Worm (Caenorhabditis elegans): ENCODE results near the gene F21D5.9.

Gene F21D5.9

DNA sequence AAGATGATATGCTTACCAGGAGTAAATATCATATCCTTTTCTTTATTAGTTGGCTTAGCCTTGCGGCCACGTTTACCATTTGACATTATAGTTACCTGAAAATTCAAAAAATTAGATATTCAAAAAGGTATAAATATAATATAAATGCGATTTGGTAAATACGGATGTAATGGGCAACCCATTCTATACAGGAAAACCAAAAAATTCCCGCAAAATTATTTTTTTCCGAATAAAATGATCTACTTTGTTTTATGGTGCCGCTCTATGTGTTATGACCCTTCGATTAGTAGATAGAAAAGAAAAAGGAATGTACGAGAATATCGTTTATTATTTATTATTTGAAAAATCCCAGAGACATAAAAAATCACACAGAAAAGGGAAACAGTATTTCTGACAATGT lies 30.9 kb downstream of the F21D5.9 start, which contains the start of gene elli-1:
Gene elli-1 (minus strand): TSS at position 101 of the 400 bp plus-strand sequence.
- TF ChIP-seq dao-5 (tag; optimal IDR thresholded peaks at IDR 0.05): no peak
- TF ChIP-seq him-1 (tag; optimal IDR thresholded peaks at IDR 0.05): no peak
- no peak for TF ChIP-seq W03F9.2 (tag; optimal IDR thresholded peaks at IDR 0.05)

DNA sequence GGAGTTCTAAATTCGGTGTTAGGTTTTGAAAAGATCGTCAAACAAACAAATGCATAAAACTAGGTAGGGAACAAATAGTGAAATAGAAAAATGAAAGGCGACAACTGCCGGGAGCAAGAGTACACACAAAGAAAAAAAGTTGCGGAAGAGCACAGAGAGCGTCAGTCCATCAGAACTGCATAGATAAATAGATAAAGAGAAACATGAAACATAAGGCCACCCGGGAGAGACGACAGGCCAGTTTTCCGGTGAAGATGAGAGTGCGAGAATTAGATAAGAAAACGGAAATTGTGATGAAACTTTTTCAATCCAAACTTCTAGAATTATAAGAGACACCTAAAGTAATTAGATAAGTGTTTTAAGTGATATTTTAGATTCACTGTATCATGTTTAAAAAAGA lies 33.9 kb downstream of the F21D5.9 start:
- TF ChIP-seq him-1 (tag; optimal IDR thresholded peaks at IDR 0.05): no peak
- no peak for TF ChIP-seq W03F9.2 (tag; optimal IDR thresholded peaks at IDR 0.05)
- no peak for TF ChIP-seq dao-5 (tag; optimal IDR thresholded peaks at IDR 0.05)

DNA sequence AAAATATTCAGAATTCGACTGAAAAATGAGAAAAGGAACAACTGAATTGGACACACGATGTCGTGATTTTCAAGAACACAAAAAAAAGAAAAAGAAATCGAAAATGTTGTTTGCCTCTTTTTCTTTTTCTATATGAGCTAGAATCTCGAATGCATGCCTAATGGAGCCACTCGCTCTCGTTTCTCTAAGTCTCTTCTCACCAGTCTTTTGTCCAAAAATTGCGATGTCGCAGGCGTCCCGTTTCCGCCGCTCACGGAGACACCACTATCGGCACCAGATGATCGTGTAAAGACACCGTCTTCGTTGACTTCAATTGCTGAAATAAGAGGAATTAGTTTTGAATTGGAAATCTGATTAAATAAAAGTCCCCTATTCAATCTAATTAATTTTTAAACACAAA lies 34.8 kb downstream of the F21D5.9 start:
- TF ChIP-seq dao-5 (tag; optimal IDR thresholded peaks at IDR 0.05) (no peak), him-1 (tag; optimal IDR thresholded peaks at IDR 0.05) (no peak), W03F9.2 (tag; optimal IDR thresholded peaks at IDR 0.05) (no peak)

DNA sequence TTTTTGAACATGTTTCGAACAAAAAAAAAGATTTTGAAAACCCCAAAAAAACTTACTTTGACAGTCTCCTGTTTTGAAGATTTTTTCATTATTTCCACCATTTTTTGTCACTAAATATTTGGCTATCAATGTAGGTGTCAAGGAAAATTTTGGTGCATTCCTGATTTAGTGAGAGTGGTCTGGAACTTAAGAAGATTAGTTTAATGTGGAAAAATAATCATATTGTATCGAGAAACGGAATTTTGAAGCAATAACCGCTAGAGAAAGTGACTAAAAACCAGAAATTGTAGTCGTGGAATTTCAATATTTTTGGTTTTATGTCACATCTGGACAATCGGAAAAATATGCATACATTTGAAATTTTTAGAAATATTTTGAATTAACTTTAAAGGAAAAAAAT lies 38.1 kb downstream of the F21D5.9 start, which contains the start of the genes F20C5.11 and klp-11:
Gene F20C5.11 (minus strand): TSS at position 101 of the 400 bp plus-strand sequence.
Gene klp-11 (minus strand): TSS at position 171 of the 400 bp plus-strand sequence.
- TF ChIP-seq W03F9.2 (tag; optimal IDR thresholded peaks at IDR 0.05) (no peak), dao-5 (tag; optimal IDR thresholded peaks at IDR 0.05) (no peak), him-1 (tag; optimal IDR thresholded peaks at IDR 0.05) (no peak)

DNA sequence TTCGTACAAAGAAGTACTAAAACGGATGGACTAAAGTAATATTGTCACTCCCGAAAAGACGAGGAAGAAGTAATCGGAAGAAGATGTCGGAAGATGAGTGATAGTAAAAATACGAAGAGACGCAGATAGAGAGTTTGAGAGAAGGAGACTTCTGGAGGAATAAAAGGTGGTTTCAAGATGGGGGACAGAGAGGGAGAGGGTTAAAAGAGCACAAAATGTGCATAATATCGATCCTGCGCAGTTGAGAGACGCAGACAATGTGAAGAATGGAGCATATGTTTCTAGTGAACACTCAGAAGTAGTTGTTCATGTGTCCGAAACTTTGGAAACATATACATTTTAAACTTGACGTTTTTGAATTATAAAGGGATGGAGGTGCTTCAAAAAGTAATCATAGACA lies 38.7 kb downstream of the F21D5.9 start:
- TF ChIP-seq dao-5 (tag; optimal IDR thresholded peaks at IDR 0.05) (no peak), him-1 (tag; optimal IDR thresholded peaks at IDR 0.05) (no peak), W03F9.2 (tag; optimal IDR thresholded peaks at IDR 0.05) (no peak)

DNA sequence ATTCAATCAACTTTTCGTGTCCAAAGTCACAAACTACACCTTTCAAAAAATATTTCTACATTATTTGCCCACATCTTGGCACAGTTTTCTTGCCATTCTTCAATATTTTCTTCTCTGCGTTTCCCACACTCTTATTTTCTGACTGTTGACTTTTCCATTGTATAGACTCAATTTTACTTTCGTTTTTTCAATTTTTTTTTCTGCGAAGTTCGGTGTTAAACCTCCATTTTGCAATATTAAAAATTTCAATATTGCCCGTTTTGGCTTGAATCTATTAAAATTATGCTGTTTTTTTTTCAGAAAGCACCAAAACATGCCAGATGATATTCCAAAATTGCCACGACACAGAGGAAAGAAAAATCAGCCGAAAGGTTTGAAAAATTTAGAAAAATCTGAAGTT lies 40.7 kb downstream of the F21D5.9 start, which contains the start of gene cdc-50.B:
Gene cdc-50.B (plus strand): TSS at position 301 of the 400 bp plus-strand sequence.
- TF ChIP-seq him-1 (tag; optimal IDR thresholded peaks at IDR 0.05) (no peak), W03F9.2 (tag; optimal IDR thresholded peaks at IDR 0.05) (no peak), dao-5 (tag; optimal IDR thresholded peaks at IDR 0.05) (no peak)

DNA sequence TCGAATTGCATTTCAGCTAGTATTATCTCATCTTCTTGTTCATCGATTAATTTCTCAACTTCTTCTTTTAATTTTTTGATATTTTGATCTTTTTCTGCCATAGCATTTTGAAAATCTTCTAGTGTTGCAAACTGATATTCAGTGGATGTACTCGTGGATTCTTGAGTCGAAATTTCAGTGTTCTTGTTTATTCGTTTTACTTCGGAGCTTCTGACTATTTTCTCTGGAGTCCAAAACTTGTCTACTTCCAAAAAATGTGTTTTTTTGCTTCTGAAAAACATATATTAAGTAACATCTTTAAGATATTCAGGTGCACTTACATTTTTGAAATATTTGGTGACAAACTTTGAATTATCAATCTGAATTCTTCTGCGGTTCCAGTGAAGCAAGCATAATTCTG lies 45.7 kb downstream of the F21D5.9 start, which contains the start of gene F20C5.5:
Gene F20C5.5 (minus strand): TSS at position 101 of the 400 bp plus-strand sequence.
- no peak for TF ChIP-seq dao-5 (tag; optimal IDR thresholded peaks at IDR 0.05)
- no peak for TF ChIP-seq W03F9.2 (tag; optimal IDR thresholded peaks at IDR 0.05)
- no peak for TF ChIP-seq him-1 (tag; optimal IDR thresholded peaks at IDR 0.05)

DNA sequence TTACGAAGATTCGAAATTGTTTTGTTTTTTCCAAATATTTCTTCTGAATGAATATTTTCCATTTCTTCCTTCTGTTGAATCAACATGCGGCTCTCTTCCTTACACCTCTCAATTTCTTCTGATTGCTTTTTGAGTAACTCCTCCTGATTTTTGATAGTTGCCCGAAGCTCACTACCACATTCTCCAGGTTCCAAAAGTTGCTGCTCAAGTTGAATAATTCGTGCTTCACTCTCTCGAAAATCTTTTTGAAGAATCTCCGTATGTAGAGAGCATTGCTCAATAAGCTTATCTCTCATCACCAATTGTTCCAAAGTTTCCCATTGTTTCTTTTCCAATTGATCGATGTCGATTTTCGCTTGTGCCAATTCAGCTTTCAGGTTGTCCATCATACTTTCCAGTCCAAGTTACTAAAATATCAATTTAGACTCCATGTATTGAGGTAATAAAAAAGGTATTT lies 49.0 kb downstream of the F21D5.9 start, which contains the start of gene F20C5.6:
Gene F20C5.6 (minus strand): TSS at position 407 of the 457 bp plus-strand sequence.
- TF ChIP-seq him-1 (tag; optimal IDR thresholded peaks at IDR 0.05) (no peak), W03F9.2 (tag; optimal IDR thresholded peaks at IDR 0.05) (no peak), dao-5 (tag; optimal IDR thresholded peaks at IDR 0.05) (no peak)
